Worm (Caenorhabditis elegans) whole organism, L3 larva: Measurements from ENCODE around the gene btb-22.

Source experiments
- aly-2 ChIP-seq: fragments of 150-350 bp; optimal IDR thresholded peaks from 2 replicates; lab custom pipeline; 2014; ENCODE audit warnings: missing biosample characterization, missing genetic modification characterization
- ama-1 ChIP-seq: fragments of 150-350 bp; optimal IDR thresholded peaks from 2 replicates; lab custom pipeline; 2018
- ceh-16 ChIP-seq: sonication (generic microtip); optimal IDR thresholded peaks from 2 replicates; lab custom pipeline; 2017; ENCODE audit warnings: missing biosample characterization, missing genetic modification characterization
- ceh-82 ChIP-seq: fragments of 150-350 bp; optimal IDR thresholded peaks from 2 replicates; lab custom pipeline; 2014; ENCODE audit warnings: missing biosample characterization, missing genetic modification characterization
- daf-12 ChIP-seq: fragments of 150-350 bp; optimal IDR thresholded peaks from 2 replicates; lab custom pipeline; 2014; ENCODE audit warnings: missing biosample characterization, missing genetic modification reagents, missing genetic modification characterization
- nhr-11 ChIP-seq: fragments of 150-350 bp; optimal IDR thresholded peaks from 2 replicates; lab custom pipeline; 2014; ENCODE audit warnings: missing biosample characterization, missing genetic modification characterization
- nhr-23 ChIP-seq: fragments of 150-350 bp; optimal IDR thresholded peaks from 2 replicates; lab custom pipeline; 2014; ENCODE audit warnings: missing biosample characterization, missing genetic modification reagents, missing genetic modification characterization
- nhr-28 ChIP-seq: fragments of 150-350 bp; optimal IDR thresholded peaks from 2 replicates; lab custom pipeline; 2014; ENCODE audit warnings: missing biosample characterization, missing genetic modification characterization
- snpc-4 ChIP-seq: fragments of 150-350 bp; optimal IDR thresholded peaks from 2 replicates; lab custom pipeline; 2014; ENCODE audit warnings: missing biosample characterization, missing genetic modification characterization

DNA sequence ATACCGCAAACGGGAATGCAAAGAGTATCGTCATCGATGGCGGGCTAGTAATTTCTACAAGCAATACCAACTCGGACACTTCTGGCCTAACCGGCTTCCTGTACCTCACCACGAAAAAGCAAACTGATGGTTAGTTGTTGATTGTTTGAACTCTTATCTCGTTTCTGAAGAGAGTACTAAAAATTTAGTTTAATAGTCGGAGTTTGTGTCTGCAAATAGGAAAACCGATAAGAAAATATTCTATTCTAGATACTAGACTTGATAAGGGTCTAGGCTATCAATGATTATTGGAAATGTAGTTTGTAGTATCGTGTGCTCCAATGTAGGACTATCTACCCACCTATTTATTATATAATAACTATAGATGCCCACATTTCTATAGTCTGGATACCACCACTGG, 19.3 kb downstream of the btb-22 start:
- no peak for TF ChIP-seq snpc-4 (tag; lab: Kevin White, UChicago)
- TF ChIP-seq daf-12 (tag; lab: Kevin White, UChicago) = no peak
- no peak for TF ChIP-seq nhr-28
- no peak for TF ChIP-seq nhr-11 (tag; lab: Kevin White, UChicago)
- TF ChIP-seq nhr-23 (tag; lab: Kevin White, UChicago) = no peak
- TF ChIP-seq aly-2 = no peak
- TF ChIP-seq ama-1 = no peak
- no peak for TF ChIP-seq ceh-82
- no peak for TF ChIP-seq ceh-16 (tag; lab: Kevin White, UChicago)
